Worm (Caenorhabditis elegans) whole organism, midembryonic: ENCODE measurements around the gene C08H9.18.

Experiments used
- T22C8.4 ChIP-seq: fragments of 200-800 bp; sonication (Bioruptor generic); IDR thresholded peaks from 2 replicates; pipeline ENCODE4 v1.3.6; 2022; ENCODE audit warnings: missing genetic modification characterization, missing compliant biosample characterization
- cog-1 ChIP-seq: sonication (generic microtip); optimal IDR thresholded peaks from 2 replicates; lab custom pipeline; 2016; ENCODE audit warnings: missing genetic modification characterization, missing compliant biosample characterization
- flt-1 ChIP-seq: fragments of 200-800 bp; sonication (Bioruptor generic); IDR thresholded peaks from 2 replicates; pipeline ENCODE4 v1.3.6; 2022; ENCODE audit warnings: missing genetic modification characterization, missing compliant biosample characterization
- klf-2 ChIP-seq: fragments of 200-800 bp; sonication (Bioruptor generic); conservative IDR thresholded peaks from 2 replicates; pipeline ENCODE4 v1.3.6; 2022; ENCODE audit warnings: missing genetic modification reagents, missing genetic modification characterization, missing compliant biosample characterization
- ref-1 ChIP-seq: fragments of 200-800 bp; sonication (Bioruptor generic); conservative IDR thresholded peaks from 2 replicates; pipeline ENCODE4 v1.3.6; 2022; ENCODE audit warnings: missing genetic modification reagents, missing genetic modification characterization, missing compliant biosample characterization
- ztf-29 ChIP-seq: fragments of 200-800 bp; sonication (Bioruptor generic); IDR thresholded peaks from 2 replicates; pipeline ENCODE4 v1.3.6; 2022; ENCODE audit warnings: missing genetic modification reagents, missing genetic modification characterization, missing compliant biosample characterization

DNA sequence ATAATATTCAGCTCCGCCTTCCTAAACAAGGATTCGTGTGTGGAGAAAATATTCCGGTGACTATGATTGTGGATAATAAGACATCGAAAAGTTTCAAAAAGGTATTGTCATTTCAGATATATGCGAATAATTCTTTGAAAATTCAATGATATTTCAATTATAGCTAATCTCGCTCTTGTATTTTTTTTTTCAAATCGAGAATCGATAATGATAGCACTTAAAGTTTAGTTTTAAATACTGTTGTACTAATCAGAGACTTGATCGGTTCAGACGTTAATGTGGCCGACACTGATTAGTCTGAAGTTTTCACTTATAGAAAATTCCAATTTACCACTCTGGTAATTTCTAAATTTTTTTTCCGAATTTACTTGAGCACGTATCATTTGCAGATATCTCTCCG is 26.1 kb downstream of the C08H9.18 start:
- TF ChIP-seq flt-1 (GFP tag; lab: Robert Waterston, UW) = no peak
- no peak for TF ChIP-seq cog-1 (tag; lab: Kevin White, UChicago)
- no peak for TF ChIP-seq klf-2 (GFP tag; lab: Robert Waterston, UW)
- no peak for TF ChIP-seq ref-1 (GFP tag; lab: Robert Waterston, UW)
- TF ChIP-seq ztf-29 (GFP tag; lab: Robert Waterston, UW) = no peak
- no peak for TF ChIP-seq T22C8.4
